Worm (Caenorhabditis elegans): Measurements from ENCODE around the gene F56D2.5.
A peak's percentile ranks its signal among the peaks of the same experiment; 100 is the strongest.

F56D2.5 gene

DNA sequence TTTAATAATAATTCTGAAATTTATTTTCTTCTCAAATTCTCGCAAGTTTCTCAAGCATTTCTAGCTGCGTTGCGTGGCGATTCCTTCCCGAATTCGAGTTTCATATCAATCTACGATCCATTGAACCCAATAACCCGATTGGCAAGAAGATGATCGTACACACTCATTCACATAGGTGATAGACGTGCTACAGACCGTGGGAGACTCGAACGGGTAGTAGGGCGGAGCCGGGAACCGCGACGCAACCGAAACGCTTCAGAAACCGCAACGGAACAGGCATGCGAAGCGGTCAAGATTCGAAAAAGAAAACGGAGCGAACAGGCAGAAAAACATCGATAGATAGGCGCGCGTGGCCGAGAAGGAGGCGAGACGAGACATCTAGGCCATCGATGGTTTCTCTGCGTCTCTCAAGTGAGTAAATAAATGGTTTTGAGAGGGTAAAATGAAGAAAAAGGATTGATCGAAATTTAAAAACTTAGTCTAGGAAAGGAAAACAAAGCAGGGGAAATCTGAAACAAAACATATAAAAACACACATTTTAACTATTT, 22.3 kb upstream of the F56D2.5 start, which contains the start of gene madf-11 (continued):
- TF ChIP-seq lin-29 (GFP tag; IDR thresholded peaks at IDR 0.05) (no peak), pqm-1 (tag; optimal IDR thresholded peaks at IDR 0.05) (peak; percentile 2), zag-1 (tag; optimal IDR thresholded peaks at IDR 0.05) (no peak), duxl-1 (tag; optimal IDR thresholded peaks at IDR 0.05; ENCODE audit: poor library complexity) (no peak)

ce11 chrIII:5601999-5602398, 20.8 kb upstream of the F56D2.5 start:
- TF ChIP-seq nhr-77 (tag; optimal IDR thresholded peaks at IDR 0.05) (peak; percentile 49), unc-62 (GFP tag; optimal IDR thresholded peaks at IDR 0.05 in 1 of 2) (no peak), unc-62 (tag; optimal IDR thresholded peaks at IDR 0.05) (no peak), dpl-1 (GFP tag; optimal IDR thresholded peaks at IDR 0.05) (peak; percentile 54), nhr-6 (tag; optimal IDR thresholded peaks at IDR 0.05) (peak; percentile 58), nhr-111 (GFP tag; optimal IDR thresholded peaks at IDR 0.05) (peak; percentile 83), arid-1 (GFP tag; conservative IDR thresholded peaks at IDR 0.05) (peak; percentile 94), php-3 (GFP tag; IDR thresholded peaks at IDR 0.05) (peak; percentile 64; the same call in 1 of the 2 replicates), Y48G9A.11 (GFP tag; IDR thresholded peaks at IDR 0.05) (peak; percentile 86), F37D6.2 (tag; optimal IDR thresholded peaks at IDR 0.05) (peak; percentile 31), sdz-12 (GFP tag; optimal IDR thresholded peaks at IDR 0.05) (peak; percentile 81), nhr-42 (GFP tag; IDR thresholded peaks at IDR 0.05) (peak; percentile 88), tra-1 (GFP tag; IDR thresholded peaks at IDR 0.05) (peak; percentile 88), nhr-25 (tag; optimal IDR thresholded peaks at IDR 0.05; ENCODE audit: borderline replicate concordance, insufficient read depth) (peak; percentile 64), mdt-29 (GFP tag; IDR thresholded peaks at IDR 0.05) (peak; percentile 75; the same call in 1 of the 2 replicates), saeg-2 (GFP tag; IDR thresholded peaks at IDR 0.05) (peak; percentile 89), lin-39 (tag; optimal IDR thresholded peaks at IDR 0.05) (no peak), zag-1 (tag; optimal IDR thresholded peaks at IDR 0.05) (no peak), lim-7 (GFP tag; IDR thresholded peaks at IDR 0.05) (peak; percentile 96), gei-8 (GFP tag; optimal IDR thresholded peaks at IDR 0.05) (peak; percentile 80), lir-3 (tag; optimal IDR thresholded peaks at IDR 0.05) (peak; percentile 73), daf-19 (GFP tag; conservative IDR thresholded peaks at IDR 0.05) (peak; percentile 42; the same call in 1 of the 2 replicates), hlh-11 (tag; optimal IDR thresholded peaks at IDR 0.05) (peak; percentile 71), hif-1 (tag; optimal IDR thresholded peaks at IDR 0.05) (peak; percentile 23 to 51), ceh-44 (GFP tag; IDR thresholded peaks at IDR 0.05) (no peak), R02D3.7 (tag; optimal IDR thresholded peaks at IDR 0.05) (peak; percentile 27), T26A8.4 (GFP tag; IDR thresholded peaks at IDR 0.05) (peak; percentile 90), nhr-41 (GFP tag; IDR thresholded peaks at IDR 0.05) (peak; percentile 73; the same call in 1 of the 2 replicates), nhr-237 (tag; optimal IDR thresholded peaks at IDR 0.05) (no peak), nhr-76 (tag; optimal IDR thresholded peaks at IDR 0.05) (no peak), pha-4 (GFP tag; IDR thresholded peaks at IDR 0.05) (peak; percentile 94), pha-4 (tag; optimal IDR thresholded peaks at IDR 0.05) (no peak), daf-12 (tag; optimal IDR thresholded peaks at IDR 0.05) (no peak), hmg-1.1 (GFP tag; IDR thresholded peaks at IDR 0.05) (peak; percentile 81), nhr-48 (tag; optimal IDR thresholded peaks at IDR 0.05) (peak; percentile 42), D1046.2 (GFP tag; IDR thresholded peaks at IDR 0.05) (peak; percentile 82; the same call in 1 of the 2 replicates), attf-4 (tag; optimal IDR thresholded peaks at IDR 0.05) (no peak), Y5F2A.4 (GFP tag; optimal IDR thresholded peaks at IDR 0.05) (peak; percentile 89), mxl-3 (GFP tag; optimal IDR thresholded peaks at IDR 0.05) (peak; percentile 79), ceh-32 (tag; optimal IDR thresholded peaks at IDR 0.05; ENCODE audit: poor library complexity) (no peak), madf-9 (GFP tag; conservative IDR thresholded peaks at IDR 0.05) (peak; percentile 86), jun-1 (tag; optimal IDR thresholded peaks at IDR 0.05) (peak; percentile 36), mdl-1 (tag; optimal IDR thresholded peaks at IDR 0.05) (peak in 1 of 2 experiments; percentile 3), lsy-2 (tag; optimal IDR thresholded peaks at IDR 0.05) (peak in 1 of 2 experiments; percentile 76), ceh-28 (tag; optimal IDR thresholded peaks at IDR 0.05) (no peak), lin-15B (tag; optimal IDR thresholded peaks at IDR 0.05) (no peak)

All from whole organism, L4 larva.